Worm (Caenorhabditis elegans): ENCODE measurements around the gene R10E9.3.

R10E9.3 gene

ce11 chrIII:3994457-3994856 lies 34.4 kb downstream of the R10E9.3 start:
- no peak for TF ChIP-seq nhr-25 (tag; optimal IDR thresholded peaks at IDR 0.05; ENCODE audit: borderline replicate concordance, insufficient read depth)
- peak in 1 of 2 experiments; percentile 72 for TF ChIP-seq daf-16 (GFP tag; optimal IDR thresholded peaks at IDR 0.05)
- no peak for TF ChIP-seq daf-16 (tag; optimal IDR thresholded peaks at IDR 0.05)

- no peak for TF ChIP-seq madf-9 (GFP tag; conservative IDR thresholded peaks at IDR 0.05)
- TF ChIP-seq mes-2 (tag; optimal IDR thresholded peaks at IDR 0.05; ENCODE audit: poor library complexity, severe bottlenecking), result peak; percentile 87
- peak; percentile 85 for TF ChIP-seq dpl-1 (GFP tag; optimal IDR thresholded peaks at IDR 0.05)
- TF ChIP-seq mep-1 (tag; optimal IDR thresholded peaks at IDR 0.05), result peak; percentile 92
- no peak for TF ChIP-seq ZK546.5 (tag; optimal IDR thresholded peaks at IDR 0.05)
- no peak for TF ChIP-seq saeg-2 (GFP tag; IDR thresholded peaks at IDR 0.05)
- no peak for TF ChIP-seq ceh-62 (tag; optimal IDR thresholded peaks at IDR 0.05)
- peak; percentile 66 for TF ChIP-seq spr-1 (tag; optimal IDR thresholded peaks at IDR 0.05)
- TF ChIP-seq nhr-237 (tag; optimal IDR thresholded peaks at IDR 0.05), result no peak
- TF ChIP-seq snpc-1.2 (GFP tag; IDR thresholded peaks at IDR 0.05), result no peak
- TF ChIP-seq unc-39 (tag; optimal IDR thresholded peaks at IDR 0.05), result no peak
- TF ChIP-seq ces-1 (GFP tag; optimal IDR thresholded peaks at IDR 0.05), result no peak
- peak; percentile 56; the same call in 1 of the 2 replicates for TF ChIP-seq zfp-3 (GFP tag; conservative IDR thresholded peaks at IDR 0.05)
- no peak for TF ChIP-seq nhr-111 (GFP tag; optimal IDR thresholded peaks at IDR 0.05)
- peak; percentile 11 for TF ChIP-seq unc-130 (GFP tag; optimal IDR thresholded peaks at IDR 0.05)
- no peak for TF ChIP-seq daf-8 (GFP tag; IDR thresholded peaks at IDR 0.05)
- no peak for TF ChIP-seq lin-15B (tag; optimal IDR thresholded peaks at IDR 0.05)
- TF ChIP-seq ZK337.2 (GFP tag; IDR thresholded peaks at IDR 0.05), result no peak
- no peak for TF ChIP-seq lir-3 (tag; optimal IDR thresholded peaks at IDR 0.05)
- TF ChIP-seq ctbp-1 (GFP tag; IDR thresholded peaks at IDR 0.05), result no peak
- peak; percentile 66 for TF ChIP-seq nhr-48 (tag; optimal IDR thresholded peaks at IDR 0.05)
- peak; percentile 78 for TF ChIP-seq ztf-7 (tag; optimal IDR thresholded peaks at IDR 0.05)
- TF ChIP-seq jun-1 (tag; optimal IDR thresholded peaks at IDR 0.05), result peak; percentile 41
- TF ChIP-seq zfp-2 (tag; optimal IDR thresholded peaks at IDR 0.05), result no peak
- TF ChIP-seq set-16 (GFP tag; IDR thresholded peaks at IDR 0.05), result no peak
- TF ChIP-seq cey-2 (tag; optimal IDR thresholded peaks at IDR 0.05; ENCODE audit: borderline replicate concordance, insufficient read depth), result no peak
- TF ChIP-seq nhr-6 (tag; optimal IDR thresholded peaks at IDR 0.05), result peak; percentile 73
- peak; percentile 51 for TF ChIP-seq lin-13 (GFP tag; optimal IDR thresholded peaks at IDR 0.05)
- peak; percentile 88 for TF ChIP-seq nhr-77 (tag; optimal IDR thresholded peaks at IDR 0.05)
- peak; percentile 24 to 94 for TF ChIP-seq lsy-2 (tag; optimal IDR thresholded peaks at IDR 0.05)
- TF ChIP-seq nhr-42 (GFP tag; IDR thresholded peaks at IDR 0.05), result no peak
- TF ChIP-seq ceh-82 (tag; optimal IDR thresholded peaks at IDR 0.05), result no peak
- no peak for TF ChIP-seq ceh-44 (GFP tag; IDR thresholded peaks at IDR 0.05)
- 0 out of 2 replicates have a peak, but pooled peaks have one; percentile 28 for TF ChIP-seq ceh-20 (GFP tag; IDR thresholded peaks at IDR 0.05)
- TF ChIP-seq F26F4.8 (GFP tag; conservative IDR thresholded peaks at IDR 0.05), result no peak
- TF ChIP-seq T20F7.1 (GFP tag; optimal IDR thresholded peaks at IDR 0.05), result peak; percentile 73
- no peak for TF ChIP-seq lin-29 (GFP tag; IDR thresholded peaks at IDR 0.05)
- peak; percentile 38; the same call in 1 of the 2 replicates for TF ChIP-seq pha-4 (GFP tag; IDR thresholded peaks at IDR 0.05)
- peak; percentile 37 for TF ChIP-seq pha-4 (tag; optimal IDR thresholded peaks at IDR 0.05)
- no peak for TF ChIP-seq attf-4 (tag; optimal IDR thresholded peaks at IDR 0.05)
- TF ChIP-seq ama-1 (optimal IDR thresholded peaks at IDR 0.05), result no peak
- TF ChIP-seq php-3 (GFP tag; IDR thresholded peaks at IDR 0.05), result peak; percentile 98
- TF ChIP-seq hlh-30 (tag; optimal IDR thresholded peaks at IDR 0.05; ENCODE audit: insufficient read depth), result peak; percentile 72
- TF ChIP-seq nhr-28 (tag; optimal IDR thresholded peaks at IDR 0.05), result peak; percentile 72
- TF ChIP-seq zip-2 (tag; optimal IDR thresholded peaks at IDR 0.05), result peak; percentile 72
- TF ChIP-seq nhr-102 (tag; optimal IDR thresholded peaks at IDR 0.05), result peak; percentile 87
- TF ChIP-seq daf-16 (GFP tag; optimal IDR thresholded peaks at IDR 0.05), result peak; percentile 6 to 54
- TF ChIP-seq daf-16 (tag; optimal IDR thresholded peaks at IDR 0.05), result peak; percentile 93
Measured at ce11 chrIII:4004064-4004580, 44.1 kb downstream of the R10E9.3 start, which contains the start of gene tif-1A. Gene tif-1A, minus strand, starts transcription at chrIII:4004114.

Data from whole organism, L4 larva.